Fruit fly (Drosophila melanogaster) whole organism, embryonic: Measurements from ENCODE around the gene CG12116.

Experiments
- CG1024 ChIP-seq: fragments of 200-800 bp; sonication (Bioruptor generic); IDR thresholded peaks from 2 replicates; pipeline ENCODE4 v1.3.6; 2022; ENCODE audit warnings: missing biosample characterization, missing genetic modification characterization
- CG10274 ChIP-seq: fragments of 200-800 bp; sonication (Bioruptor generic); optimal IDR thresholded peaks from 3 replicates; lab custom pipeline; 2017; ENCODE audit warnings: missing biosample characterization, mild to moderate bottlenecking, missing genetic modification characterization
- CG11398 ChIP-seq: fragments of 200-800 bp; sonication (Bioruptor generic); optimal IDR thresholded peaks from 2 replicates; lab custom pipeline; 2016; ENCODE audit warnings: missing biosample characterization, missing genetic modification characterization
- CG13894 ChIP-seq: fragments of 200-800 bp; sonication (Bioruptor generic); optimal IDR thresholded peaks from 3 replicates; lab custom pipeline; 2018; ENCODE audit warnings: missing biosample characterization, mild to moderate bottlenecking, missing genetic modification characterization, moderate library complexity
- CG14710 ChIP-seq: fragments of 200-800 bp; sonication (Bioruptor generic); optimal IDR thresholded peaks from 3 replicates; lab custom pipeline; 2019; ENCODE audit warnings: missing biosample characterization, mild to moderate bottlenecking, missing genetic modification characterization, moderate library complexity
- CG15011 ChIP-seq: fragments of 200-800 bp; sonication (Bioruptor generic); optimal IDR thresholded peaks from 3 replicates; lab custom pipeline; 2018; ENCODE audit warnings: missing biosample characterization, mild to moderate bottlenecking, missing genetic modification characterization
- CG18011 ChIP-seq: fragments of 200-800 bp; sonication (Bioruptor generic); optimal IDR thresholded peaks from 2 replicates; lab custom pipeline; 2017; ENCODE audit warnings: missing biosample characterization, missing genetic modification characterization, mild to moderate bottlenecking, moderate library complexity, missing genotype
- CG2116 ChIP-seq: fragments of 200-800 bp; sonication (Bioruptor generic); optimal IDR thresholded peaks from 3 replicates; lab custom pipeline; 2018; ENCODE audit warnings: missing biosample characterization, mild to moderate bottlenecking, missing genetic modification characterization
- CG31224 ChIP-seq: fragments of 200-800 bp; sonication (Bioruptor generic); IDR thresholded peaks from 2 replicates; pipeline ENCODE4 v1.3.6; 2022; ENCODE audit warnings: missing biosample characterization, missing genetic modification characterization
- CG33213 ChIP-seq: fragments of 200-800 bp; sonication (Bioruptor generic); optimal IDR thresholded peaks from 3 replicates; lab custom pipeline; 2016; ENCODE audit warnings: missing biosample characterization, missing genetic modification characterization
- CG33557 ChIP-seq: fragments of 200-800 bp; sonication (Bioruptor generic); optimal IDR thresholded peaks from 2 replicates; lab custom pipeline; 2019; ENCODE audit warnings: missing biosample characterization, mild to moderate bottlenecking, missing genetic modification characterization, moderate library complexity
- CG4328 ChIP-seq: fragments of 200-800 bp; sonication (Bioruptor generic); optimal IDR thresholded peaks from 3 replicates; lab custom pipeline; 2017; ENCODE audit warnings: missing biosample characterization, missing genetic modification reagents, missing genetic modification characterization
- CG4424 ChIP-seq: fragments of 200-800 bp; sonication (Bioruptor generic); optimal IDR thresholded peaks from 3 replicates; lab custom pipeline; 2016; ENCODE audit warnings: missing biosample characterization, missing genetic modification characterization
- CG5180 ChIP-seq: fragments of 200-800 bp; sonication (Bioruptor generic); optimal IDR thresholded peaks from 3 replicates; lab custom pipeline; 2017; ENCODE audit warnings: missing biosample characterization, missing genetic modification characterization, mild to moderate bottlenecking, moderate library complexity, missing genetic modification reagents
- CG5953 ChIP-seq: fragments of 200-800 bp; sonication (Bioruptor generic); IDR thresholded peaks from 2 replicates; pipeline ENCODE4 v1.3.6; 2022; ENCODE audit warnings: missing biosample characterization, missing genetic modification characterization
- CG6854 ChIP-seq: fragments of 200-800 bp; sonication (Bioruptor generic); optimal IDR thresholded peaks from 3 replicates; lab custom pipeline; 2017; ENCODE audit warnings: missing biosample characterization, mild to moderate bottlenecking, missing genetic modification characterization
- CG8281 ChIP-seq: fragments of 200-800 bp; sonication (Bioruptor generic); optimal IDR thresholded peaks from 2 replicates; lab custom pipeline; 2018; ENCODE audit warnings: missing biosample characterization, mild to moderate bottlenecking, missing genetic modification characterization, moderate library complexity
- CG8359 ChIP-seq: fragments of 200-800 bp; sonication (Bioruptor generic); optimal IDR thresholded peaks from 2 replicates; lab custom pipeline; 2017; ENCODE audit warnings: missing biosample characterization, mild to moderate bottlenecking, missing genetic modification characterization, borderline replicate concordance
- CG9609 ChIP-seq: fragments of 200-800 bp; sonication (Bioruptor generic); optimal IDR thresholded peaks from 3 replicates; lab custom pipeline; 2016; ENCODE audit warnings: missing biosample characterization, missing genetic modification characterization
- Chrac-16 ChIP-seq: fragments of 200-800 bp; sonication (Bioruptor generic); optimal IDR thresholded peaks from 3 replicates; lab custom pipeline; 2016; ENCODE audit warnings: missing biosample characterization, missing genetic modification characterization
- D19A ChIP-seq: fragments of 200-800 bp; optimal IDR thresholded peaks from 3 replicates; lab custom pipeline; 2019; ENCODE audit warnings: missing biosample characterization, mild to moderate bottlenecking, missing genetic modification characterization, moderate library complexity
- Dll ChIP-seq: fragments of 200-800 bp; sonication (Bioruptor generic); IDR thresholded peaks from 4 replicates; pipeline ENCODE4 v1.3.6; 2022; ENCODE audit warnings: missing biosample characterization, missing genetic modification characterization; ENCODE audit not compliant: partially characterized antibody
- Dp ChIP-seq: fragments of 200-800 bp; sonication (Bioruptor generic); optimal IDR thresholded peaks from 2 replicates; lab custom pipeline; 2018; ENCODE audit warnings: missing biosample characterization, mild to moderate bottlenecking, missing genetic modification characterization, moderate library complexity
- Drgx ChIP-seq: fragments of 200-800 bp; sonication (Bioruptor generic); IDR thresholded peaks from 2 replicates; pipeline ENCODE4 v1.3.6; 2022; ENCODE audit warnings: missing biosample characterization, missing genetic modification characterization
- E2f1 ChIP-seq: fragments of 200-800 bp; sonication (Bioruptor generic); IDR thresholded peaks from 2 replicates; pipeline ENCODE4 v1.3.6; 2022; ENCODE audit warnings: missing biosample characterization, missing genetic modification characterization
- HLH4C ChIP-seq: fragments of 200-800 bp; sonication (Bioruptor generic); IDR thresholded peaks from 3 replicates; pipeline ENCODE4 v1.3.6; 2022; ENCODE audit warnings: missing biosample characterization, missing genetic modification characterization; ENCODE audit not compliant: partially characterized antibody
- Hr51 ChIP-seq, 2 experiments: fragments of 200-800 bp; sonication (Bioruptor generic); optimal IDR thresholded peaks; 2 replicates in 1 of 2; 3 replicates in 1 of 2; lab custom pipeline; 2016 to 2018; ENCODE audit warnings: missing biosample characterization in 2 of 2, missing genetic modification characterization in 2 of 2, mild to moderate bottlenecking in 1 of 2, moderate library complexity in 1 of 2
- Hsf ChIP-seq: fragments of 200-800 bp; sonication (Bioruptor generic); optimal IDR thresholded peaks from 3 replicates; lab custom pipeline; 2016; ENCODE audit warnings: missing biosample characterization, missing genetic modification characterization
- Med ChIP-seq: fragments of 200-800 bp; sonication (Bioruptor generic); peaks from one replicate; lab custom pipeline; 2016; ENCODE audit warnings: missing biosample characterization, missing genetic modification characterization, mild to moderate bottlenecking, inconsistent platforms, moderate library complexity
- Meics ChIP-seq: fragments of 200-800 bp; sonication (Bioruptor generic); optimal IDR thresholded peaks from 2 replicates; lab custom pipeline; 2017; ENCODE audit warnings: missing biosample characterization, mild to moderate bottlenecking, missing genetic modification characterization
- Ptx1 ChIP-seq: fragments of 200-800 bp; sonication (Bioruptor generic); IDR thresholded peaks from 2 replicates; pipeline ENCODE4 v1.3.6; 2022; ENCODE audit warnings: missing biosample characterization, missing genetic modification characterization
- TFAM ChIP-seq: fragments of 200-800 bp; sonication (Bioruptor generic); optimal IDR thresholded peaks from 2 replicates; lab custom pipeline; 2017; ENCODE audit warnings: missing biosample characterization, missing genetic modification characterization, inconsistent platforms
- bbx ChIP-seq: fragments of 200-800 bp; sonication (Bioruptor generic); IDR thresholded peaks from 2 replicates; pipeline ENCODE4 v1.3.6; 2022; ENCODE audit warnings: missing biosample characterization, missing genetic modification characterization; ENCODE audit not compliant: partially characterized antibody
- danr ChIP-seq: fragments of 200-800 bp; sonication (Bioruptor generic); IDR thresholded peaks from 2 replicates; pipeline ENCODE4 v1.3.6; 2022; ENCODE audit warnings: missing biosample characterization, missing genetic modification characterization
- lbe ChIP-seq: fragments of 200-800 bp; sonication (Bioruptor generic); optimal IDR thresholded peaks from 2 replicates; lab custom pipeline; 2016; ENCODE audit warnings: missing biosample characterization, mild to moderate bottlenecking, missing genetic modification characterization
- lmd ChIP-seq: fragments of 200-800 bp; sonication (Bioruptor generic); IDR thresholded peaks from 2 replicates; pipeline ENCODE4 v1.3.6; 2022; ENCODE audit warnings: missing biosample characterization, missing genetic modification characterization
- mam ChIP-seq: fragments of 200-800 bp; sonication (Bioruptor generic); optimal IDR thresholded peaks from 3 replicates; lab custom pipeline; 2016; ENCODE audit warnings: missing biosample characterization, missing genetic modification characterization
- nerfin-2 ChIP-seq: fragments of 200-800 bp; sonication (Bioruptor generic); IDR thresholded peaks from 2 replicates; pipeline ENCODE4 v1.3.6; 2022; ENCODE audit warnings: missing biosample characterization, missing genetic modification characterization; ENCODE audit not compliant: partially characterized antibody
- pan ChIP-seq, 4 experiments: fragments of >200 bp in 3 of 4; fragments of 200-800 bp in 1 of 4; sonication (Bioruptor generic) in 1 of 4; optimal IDR thresholded peaks in 3 of 4; IDR thresholded peaks in 1 of 4; 2 replicates each; pipeline versions ENCODE4 v1.3.6 to Lab custom; 2017 to 2022; ENCODE audit warnings: missing biosample characterization in 2 of 4, missing genetic modification characterization in 2 of 4, mixed read lengths in 1 of 4
- scrt ChIP-seq: fragments of 200-800 bp; sonication (Bioruptor generic); optimal IDR thresholded peaks from 2 replicates; lab custom pipeline; 2018; ENCODE audit warnings: missing biosample characterization, mild to moderate bottlenecking, missing genetic modification characterization, moderate library complexity
- sens-2 ChIP-seq: fragments of 200-800 bp; sonication (Bioruptor generic); IDR thresholded peaks from 2 replicates; pipeline ENCODE4 v1.3.6; 2022; ENCODE audit warnings: missing biosample characterization, missing genetic modification characterization
- sim ChIP-seq: fragments of 200-800 bp; sonication (Bioruptor generic); IDR thresholded peaks from 2 replicates; pipeline ENCODE4 v1.3.6; 2022; ENCODE audit warnings: missing biosample characterization, missing genetic modification characterization
- ssp ChIP-seq: fragments of 200-800 bp; sonication (Bioruptor generic); IDR thresholded peaks from 2 replicates; pipeline ENCODE4 v1.3.6; 2022; ENCODE audit warnings: missing biosample characterization, missing genetic modification characterization
- stwl ChIP-seq: fragments of 200-800 bp; sonication (Bioruptor generic); optimal IDR thresholded peaks from 3 replicates; lab custom pipeline; 2018; ENCODE audit warnings: missing biosample characterization, mild to moderate bottlenecking, missing genetic modification characterization, moderate library complexity
- tio ChIP-seq: fragments of 200-800 bp; sonication (Bioruptor generic); optimal IDR thresholded peaks from 2 replicates; lab custom pipeline; 2017; ENCODE audit warnings: missing biosample characterization, missing genetic modification characterization, inconsistent platforms
- trem ChIP-seq: fragments of 200-800 bp; optimal IDR thresholded peaks from 3 replicates; lab custom pipeline; 2019; ENCODE audit warnings: missing biosample characterization, mild to moderate bottlenecking, missing genetic modification characterization, moderate library complexity
- vnd ChIP-seq: fragments of 200-800 bp; sonication (Bioruptor generic); IDR thresholded peaks from 3 replicates; pipeline ENCODE4 v1.3.6; 2022; ENCODE audit warnings: missing biosample characterization, missing genetic modification characterization; ENCODE audit not compliant: partially characterized antibody
- vvl ChIP-seq: fragments of 200-800 bp; sonication (Bioruptor generic); IDR thresholded peaks from 2 replicates; pipeline ENCODE4 v1.3.6; 2022; ENCODE audit warnings: missing biosample characterization, missing genetic modification characterization
- zen ChIP-seq: fragments of 200-800 bp; sonication (Bioruptor generic); optimal IDR thresholded peaks from 3 replicates; lab custom pipeline; 2018; ENCODE audit warnings: missing biosample characterization, mild to moderate bottlenecking, missing genetic modification characterization, moderate library complexity

CG12116 gene

DNA sequence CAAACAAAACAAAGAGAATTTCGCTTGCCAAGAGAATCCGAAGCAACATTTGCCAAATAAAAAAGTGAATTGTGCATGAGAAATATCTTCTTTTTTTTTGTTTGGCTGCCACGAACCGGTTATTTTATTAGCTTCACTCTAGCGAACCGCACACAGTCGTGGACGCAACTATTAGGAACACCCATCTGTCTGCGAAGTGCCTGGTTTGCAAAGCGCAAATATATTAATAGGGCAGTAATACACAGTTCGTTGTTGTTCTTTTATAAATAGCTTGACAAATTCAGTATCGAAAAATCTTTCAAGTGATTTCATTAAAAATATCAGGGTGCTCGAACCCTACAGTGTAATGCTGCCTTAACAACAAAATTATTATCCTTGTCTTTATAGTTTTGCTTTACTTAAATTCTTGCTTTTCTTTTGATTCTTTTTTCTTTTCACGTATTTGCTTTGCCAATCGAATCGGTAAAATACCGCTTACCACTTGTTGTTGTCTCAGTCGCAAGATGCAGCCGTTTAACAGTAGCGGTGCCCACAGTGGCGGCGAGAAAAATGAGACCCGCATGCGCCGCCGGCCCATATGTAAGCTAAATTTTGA, 22.7 kb upstream of the CG12116 start (continued):
- TF ChIP-seq CG4328 (GFP tag; lab: Kevin White, UChicago) (no peak), Med (peak; percentile 85), CG2116 (GFP tag; lab: Kevin White, UChicago) (no peak), ssp (no peak), CG14710 (tag; lab: Kevin White, UChicago) (no peak), CG1024 (GFP tag; lab: Robert Waterston, UW) (no peak), lbe (GFP tag; lab: Kevin White, UChicago) (no peak), vnd (no peak), lmd (no peak; the same call in 1 of the 2 replicates), sens-2 (GFP tag; lab: Robert Waterston, UW) (no peak), nerfin-2 (no peak), zen (tag; lab: Kevin White, UChicago) (no peak), sim (GFP tag; lab: Robert Waterston, UW) (no peak), CG5953 (GFP tag; lab: Robert Waterston, UW) (no peak), Hsf (GFP tag; lab: Kevin White, UChicago) (peak; percentile 35), Hr51 (GFP tag; optimal IDR thresholded peaks at IDR 0.05; lab: Kevin White, UChicago) (peak in 1 of 2 experiments; percentile 46), CG33557 (GFP tag; lab: Kevin White, UChicago) (no peak), danr (GFP tag; lab: Robert Waterston, UW) (no peak), Ptx1 (GFP tag; lab: Robert Waterston, UW) (peak; percentile 39; the same call in 1 of the 2 replicates), TFAM (GFP tag; lab: Kevin White, UChicago) (no peak), trem (tag; lab: Kevin White, UChicago) (no peak), CG4424 (no peak), E2f1 (GFP tag; lab: Robert Waterston, UW) (no peak), CG13894 (tag; lab: Kevin White, UChicago) (no peak), CG18011 (GFP tag; lab: Kevin White, UChicago) (no peak), CG33213 (no peak), Meics (GFP tag; lab: Kevin White, UChicago) (peak; percentile 13), mam (peak; percentile 30), CG11398 (no peak), CG31224 (GFP tag; lab: Robert Waterston, UW) (no peak), CG9609 (GFP tag; lab: Kevin White, UChicago) (peak; percentile 6), vvl (GFP tag; lab: Robert Waterston, UW) (no peak), Dll (GFP tag; lab: Robert Waterston, UW) (no peak), CG8359 (no peak), CG8281 (no peak), CG15011 (GFP tag; lab: Kevin White, UChicago) (no peak), CG10274 (peak; percentile 7), CG5180 (GFP tag; lab: Kevin White, UChicago) (no peak), scrt (GFP tag; lab: Kevin White, UChicago) (no peak), D19A (tag; lab: Kevin White, UChicago) (no peak), CG6854 (no peak), Drgx (GFP tag; lab: Robert Waterston, UW) (no peak; the same call in 1 of the 2 replicates), pan (optimal IDR thresholded peaks at IDR 0.05; lab: Kevin White, UChicago) (no peak), pan (GFP tag; optimal IDR thresholded peaks at IDR 0.05 in 1 of 2, IDR thresholded peaks at IDR 0.05 in 1 of 2) (no peak), tio (GFP tag; lab: Kevin White, UChicago) (peak; percentile 38), stwl (tag; lab: Kevin White, UChicago) (no peak), bbx (GFP tag; lab: Robert Waterston, UW) (no peak), Chrac-16 (peak; percentile 4), Dp (GFP tag; lab: Kevin White, UChicago) (no peak), HLH4C (no peak)
